Worm (Caenorhabditis elegans) whole organism, mixed stage, embryonic: ENCODE data around the gene T07A9.15.
A peak's percentile ranks its signal among the peaks of the same experiment; 100 is the strongest.

Experiments used
- M03D4.4 ChIP-seq: sonication (generic microtip); optimal IDR thresholded peaks from 2 replicates; lab custom pipeline; 2017; ENCODE audit warnings: mild to moderate bottlenecking, missing genetic modification characterization, missing compliant biosample characterization
- bed-3 ChIP-seq: fragments of 200-800 bp; sonication (Bioruptor generic); optimal IDR thresholded peaks from 3 replicates; lab custom pipeline; 2018; ENCODE audit warnings: mild to moderate bottlenecking, missing genetic modification characterization, moderate library complexity, missing compliant biosample characterization
- ceh-39 ChIP-seq: fragments of 150-350 bp; optimal IDR thresholded peaks from 2 replicates; lab custom pipeline; 2014; ENCODE audit warnings: missing biosample characterization, missing genetic modification characterization
- ceh-43 ChIP-seq: fragments of 200-800 bp; sonication (Bioruptor generic); optimal IDR thresholded peaks from 2 replicates; lab custom pipeline; 2018; ENCODE audit warnings: mild to moderate bottlenecking, missing genetic modification characterization, moderate library complexity, missing compliant biosample characterization
- ceh-83 ChIP-seq: fragments of 200-800 bp; sonication (Bioruptor generic); optimal IDR thresholded peaks from 2 replicates; lab custom pipeline; 2018; ENCODE audit warnings: mild to moderate bottlenecking, missing genetic modification characterization, missing compliant biosample characterization
- ces-1 ChIP-seq: fragments of 150-350 bp; optimal IDR thresholded peaks from 2 replicates; lab custom pipeline; 2014; ENCODE audit warnings: missing biosample characterization, missing genetic modification reagents, missing genetic modification characterization
- cnd-1 ChIP-seq: fragments of 200-800 bp; sonication (Bioruptor generic); optimal IDR thresholded peaks from 2 replicates; lab custom pipeline; 2018; ENCODE audit warnings: mild to moderate bottlenecking, missing genetic modification characterization, missing compliant biosample characterization
- drap-1 ChIP-seq: fragments of 200-800 bp; sonication (Bioruptor generic); optimal IDR thresholded peaks from 3 replicates; lab custom pipeline; 2018; ENCODE audit warnings: mild to moderate bottlenecking, missing genetic modification characterization, missing compliant biosample characterization
- elt-3 ChIP-seq: fragments of 150-350 bp; optimal IDR thresholded peaks from 2 replicates; lab custom pipeline; 2014; ENCODE audit warnings: missing biosample characterization, missing genetic modification characterization
- flh-1 ChIP-seq: fragments of 200-800 bp; sonication (Bioruptor generic); optimal IDR thresholded peaks from 2 replicates; lab custom pipeline; 2018; ENCODE audit warnings: mild to moderate bottlenecking, missing genetic modification characterization, moderate library complexity, missing compliant biosample characterization
- ham-2 ChIP-seq: fragments of 200-800 bp; sonication (Bioruptor generic); optimal IDR thresholded peaks from 2 replicates; lab custom pipeline; 2018; ENCODE audit warnings: mild to moderate bottlenecking, missing genetic modification characterization, missing compliant biosample characterization
- hlh-1 ChIP-seq: fragments of 150-350 bp; optimal IDR thresholded peaks from 2 replicates; lab custom pipeline; 2014; ENCODE audit warnings: missing biosample characterization, missing genetic modification reagents, missing genetic modification characterization
- lin-13 ChIP-seq: fragments of 150-350 bp; optimal IDR thresholded peaks from 2 replicates; lab custom pipeline; 2014; ENCODE audit warnings: missing biosample characterization, missing genetic modification characterization
- lin-32 ChIP-seq: fragments of 200-800 bp; sonication (Bioruptor generic); optimal IDR thresholded peaks from 2 replicates; lab custom pipeline; 2018; ENCODE audit warnings: mild to moderate bottlenecking, missing genetic modification characterization, missing compliant biosample characterization
- lsy-2 ChIP-seq: fragments of 150-350 bp; optimal IDR thresholded peaks from 2 replicates; lab custom pipeline; 2014; ENCODE audit warnings: missing biosample characterization, missing genetic modification characterization
- mab-5 ChIP-seq: fragments of 150-350 bp; optimal IDR thresholded peaks from 2 replicates; lab custom pipeline; 2014; ENCODE audit warnings: missing biosample characterization, missing genetic modification characterization
- mep-1 ChIP-seq: fragments of 150-350 bp; optimal IDR thresholded peaks from 2 replicates; lab custom pipeline; 2017; ENCODE audit warnings: missing biosample characterization, missing genetic modification reagents, missing genetic modification characterization, inconsistent platforms
- mls-2 ChIP-seq: sonication (generic microtip); optimal IDR thresholded peaks from 2 replicates; lab custom pipeline; 2016; ENCODE audit warnings: mild to moderate bottlenecking, missing genetic modification characterization, moderate library complexity, missing compliant biosample characterization
- nhr-12 ChIP-seq: fragments of 150-350 bp; optimal IDR thresholded peaks from 2 replicates; lab custom pipeline; 2014; ENCODE audit warnings: missing biosample characterization, missing genetic modification characterization
- nhr-2 ChIP-seq: fragments of 150-350 bp; optimal IDR thresholded peaks from 2 replicates; lab custom pipeline; 2014; ENCODE audit warnings: missing biosample characterization, missing genetic modification characterization
- nhr-237 ChIP-seq: fragments of 150-350 bp; optimal IDR thresholded peaks from 2 replicates; lab custom pipeline; 2014; ENCODE audit warnings: missing biosample characterization, missing genetic modification characterization
- nhr-28 ChIP-seq: fragments of 150-350 bp; optimal IDR thresholded peaks from 2 replicates; lab custom pipeline; 2014; ENCODE audit warnings: missing biosample characterization, missing genetic modification characterization
- pha-4 ChIP-seq: fragments of 150-350 bp; optimal IDR thresholded peaks from 2 replicates; lab custom pipeline; 2018; ENCODE audit warnings: missing biosample characterization, missing genetic modification reagents, missing genetic modification characterization
- sem-2 ChIP-seq: fragments of 200-800 bp; sonication (Bioruptor generic); optimal IDR thresholded peaks from 2 replicates; lab custom pipeline; 2018; ENCODE audit warnings: mild to moderate bottlenecking, missing genetic modification characterization, missing compliant biosample characterization
- snpc-4 ChIP-seq: fragments of 150-350 bp; optimal IDR thresholded peaks from 2 replicates; lab custom pipeline; 2014; ENCODE audit warnings: missing biosample characterization, missing genetic modification characterization
- sptf-1 ChIP-seq: sonication (generic microtip); optimal IDR thresholded peaks from 2 replicates; lab custom pipeline; 2017; ENCODE audit warnings: mild to moderate bottlenecking, missing genetic modification characterization, moderate library complexity, missing compliant biosample characterization
- tbx-8 ChIP-seq: fragments of 200-800 bp; sonication (Bioruptor generic); optimal IDR thresholded peaks from 2 replicates; lab custom pipeline; 2018; ENCODE audit warnings: mild to moderate bottlenecking, missing genetic modification characterization, moderate library complexity, missing compliant biosample characterization
- unc-120 ChIP-seq: sonication (generic microtip); optimal IDR thresholded peaks from 2 replicates; lab custom pipeline; 2017; ENCODE audit warnings: missing genetic modification characterization, missing compliant biosample characterization; ENCODE audit not compliant: poor library complexity, severe bottlenecking
- unc-39 ChIP-seq: fragments of 150-350 bp; optimal IDR thresholded peaks from 2 replicates; lab custom pipeline; 2014; ENCODE audit warnings: missing biosample characterization, missing genetic modification characterization
- unc-62 ChIP-seq: fragments of 150-350 bp; optimal IDR thresholded peaks from 2 replicates; lab custom pipeline; 2014; ENCODE audit warnings: missing biosample characterization, missing genetic modification reagents, missing genetic modification characterization
- zip-8 ChIP-seq: fragments of 150-350 bp; optimal IDR thresholded peaks from 2 replicates; lab custom pipeline; 2014; ENCODE audit warnings: missing biosample characterization, missing genetic modification characterization
- ztf-11 ChIP-seq: fragments of 150-350 bp; optimal IDR thresholded peaks from 2 replicates; lab custom pipeline; 2014; ENCODE audit warnings: missing biosample characterization, missing genetic modification characterization

The T07A9.15 gene

ce11 chrIV:385150-385937 lies 8.0 kb downstream of the T07A9.15 start, which contains the start of gene rps-24:
TSS of gene rps-24 (plus strand) at chrIV:385887.
- TF ChIP-seq ham-2: peak; percentile 56
- peak; percentile 85 for TF ChIP-seq ces-1 (GFP tag; lab: Kevin White, UChicago)
- peak; percentile 41 for TF ChIP-seq ceh-43
- peak; percentile 90 for TF ChIP-seq nhr-237
- TF ChIP-seq ceh-83 (GFP tag; lab: Kevin White, UChicago): peak; percentile 17
- peak; percentile 21 for TF ChIP-seq ztf-11
- peak; percentile 91 for TF ChIP-seq lin-13 (tag; lab: Kevin White, UChicago)
- TF ChIP-seq tbx-8 (GFP tag; lab: Kevin White, UChicago): peak; percentile 30
- peak; percentile 87 for TF ChIP-seq unc-120 (tag; lab: Kevin White, UChicago)
- TF ChIP-seq M03D4.4 (tag; lab: Kevin White, UChicago): peak; percentile 61
- peak; percentile 88 for TF ChIP-seq lsy-2
- TF ChIP-seq unc-62: peak; percentile 13
- TF ChIP-seq lin-32: peak; percentile 9
- peak; percentile 88 for TF ChIP-seq sptf-1 (tag; lab: Kevin White, UChicago)
- TF ChIP-seq mls-2 (tag; lab: Kevin White, UChicago): peak; percentile 84
- TF ChIP-seq drap-1: peak; percentile 74
- TF ChIP-seq bed-3 (GFP tag; lab: Kevin White, UChicago): peak; percentile 23
- peak; percentile 94 for TF ChIP-seq mep-1 (tag; lab: Kevin White, UChicago)
- TF ChIP-seq ceh-39 (tag; lab: Kevin White, UChicago): peak; percentile 77
- TF ChIP-seq hlh-1: peak; percentile 61
- TF ChIP-seq mab-5: peak; percentile 8
- TF ChIP-seq pha-4 (tag; lab: Kevin White, UChicago): peak; percentile 87
- peak; percentile 74 for TF ChIP-seq cnd-1 (tag; lab: Kevin White, UChicago)
- TF ChIP-seq sem-2 (GFP tag; lab: Kevin White, UChicago): peak; percentile 29
- TF ChIP-seq, all 35 proteins: peak for 24; not testable (repeated sequence) for 11

- TF ChIP-seq mep-1 (tag; lab: Kevin White, UChicago): no peak
- TF ChIP-seq ceh-43: no peak
- TF ChIP-seq unc-39 (tag; lab: Kevin White, UChicago): no peak
- no peak for TF ChIP-seq lin-13 (tag; lab: Kevin White, UChicago)
- no peak for TF ChIP-seq mab-5
- TF ChIP-seq nhr-237: no peak
- no peak for TF ChIP-seq ces-1 (GFP tag; lab: Kevin White, UChicago)
- TF ChIP-seq elt-3: no peak
- no peak for TF ChIP-seq nhr-28 (tag; lab: Kevin White, UChicago)
- TF ChIP-seq ceh-83 (GFP tag; lab: Kevin White, UChicago): no peak
- no peak for TF ChIP-seq unc-120 (tag; lab: Kevin White, UChicago)
- no peak for TF ChIP-seq zip-8 (tag; lab: Kevin White, UChicago)
- TF ChIP-seq sem-2 (GFP tag; lab: Kevin White, UChicago): no peak
- TF ChIP-seq flh-1 (GFP tag; lab: Kevin White, UChicago): no peak
- TF ChIP-seq snpc-4: no peak
Measured at ce11 chrIV:383135-383731, 10.1 kb downstream of the T07A9.15 start, which contains the start of gene spl-1. TSS of gene spl-1 (minus strand) at chrIV:383185.

ce11 chrIV:379605-380004 lies 13.7 kb downstream of the T07A9.15 start:
- TF ChIP-seq sem-2 (GFP tag; lab: Kevin White, UChicago) (no peak), ceh-43 (peak; percentile 7), flh-1 (GFP tag; lab: Kevin White, UChicago) (no peak), unc-62 (no peak)
- TF ChIP-seq, all 35 proteins: peak for 1

- peak; percentile 94 for TF ChIP-seq hlh-1
- peak; percentile 82 for TF ChIP-seq unc-120 (tag; lab: Kevin White, UChicago)
- no peak for TF ChIP-seq lin-13 (tag; lab: Kevin White, UChicago)
Measured at ce11 chrIV:378838-379237, 14.5 kb downstream of the T07A9.15 start.

ce11 chrIV:378367-378766 lies 15.0 kb downstream of the T07A9.15 start:
- TF ChIP-seq hlh-1: no peak
- no peak for TF ChIP-seq snpc-4
- no peak for TF ChIP-seq sem-2 (GFP tag; lab: Kevin White, UChicago)
- TF ChIP-seq M03D4.4 (tag; lab: Kevin White, UChicago): no peak
- TF ChIP-seq zip-8 (tag; lab: Kevin White, UChicago): no peak
- no peak for TF ChIP-seq bed-3 (GFP tag; lab: Kevin White, UChicago)
- TF ChIP-seq unc-39 (tag; lab: Kevin White, UChicago): no peak
- TF ChIP-seq lin-32: no peak
- TF ChIP-seq nhr-12 (tag; lab: Kevin White, UChicago): no peak
- TF ChIP-seq ceh-39 (tag; lab: Kevin White, UChicago): no peak
- TF ChIP-seq nhr-2: no peak
- no peak for TF ChIP-seq pha-4 (tag; lab: Kevin White, UChicago)
